Worm (Caenorhabditis elegans) whole organism, young adult: ENCODE results near the gene srh-212.
"Not testable (repeated sequence)": the region's sequence is repeated elsewhere in the genome, so short reads cannot be mapped to it uniquely, and the experiment has no call there.

ENCODE experiments used
- ama-1 ChIP-seq, 3 experiments: fragments of 150-350 bp in 1 of 3; sonication (generic microtip) in 2 of 3; optimal IDR thresholded peaks; 2 replicates each; lab custom pipeline; 2014 to 2018; ENCODE audit warnings: missing biosample characterization in 2 of 3, missing genetic modification characterization in 2 of 3, missing genetic modification reagents in 2 of 3
- chd-7 ChIP-seq: sonication (generic microtip); optimal IDR thresholded peaks from 2 replicates; lab custom pipeline; 2016; ENCODE audit warnings: mild to moderate bottlenecking, missing genetic modification characterization, moderate library complexity, missing compliant biosample characterization
- egrh-3 ChIP-seq: fragments of 200-800 bp; sonication (Bioruptor generic); IDR thresholded peaks from 2 replicates; pipeline ENCODE4 v1.3.6; 2022; ENCODE audit warnings: missing genetic modification reagents, missing genetic modification characterization, missing compliant biosample characterization

ce11 chrV:3620608-3621007, 23.7 kb upstream of the srh-212 start, which contains the start of gene srx-93:
- not testable (repeated sequence) for TF ChIP-seq egrh-3 (GFP tag; lab: Robert Waterston, UW); chd-7 (tag; lab: Kevin White, UChicago); ama-1 (optimal IDR thresholded peaks at IDR 0.05; lab: Kevin White, UChicago); ama-1 (GFP tag; optimal IDR thresholded peaks at IDR 0.05; lab: Kevin White, UChicago)
